Fruit fly (Drosophila melanogaster) whole organism, prepupa: ENCODE results near the gene CG14540.

Experiments used
- CG11902 ChIP-seq: fragments of 200-800 bp; sonication (Bioruptor generic); optimal IDR thresholded peaks from 3 replicates; lab custom pipeline; 2016; ENCODE audit warnings: missing biosample characterization, missing genetic modification characterization
- CG31627 ChIP-seq: fragments of 200-800 bp; sonication (Bioruptor generic); optimal IDR thresholded peaks from 3 replicates; lab custom pipeline; 2016; ENCODE audit warnings: missing biosample characterization, missing genetic modification characterization
- CG3919 ChIP-seq: fragments of 200-800 bp; sonication (Bioruptor generic); optimal IDR thresholded peaks from 3 replicates; lab custom pipeline; 2016; ENCODE audit warnings: missing biosample characterization, missing genetic modification characterization
- CG6808 ChIP-seq: fragments of 200-800 bp; sonication (Bioruptor generic); optimal IDR thresholded peaks from 3 replicates; lab custom pipeline; 2017; ENCODE audit warnings: missing biosample characterization, missing genetic modification characterization, mild to moderate bottlenecking, moderate library complexity, missing genetic modification reagents
- Eip75B ChIP-seq: fragments of 200-800 bp; sonication (Bioruptor generic); optimal IDR thresholded peaks from 3 replicates; lab custom pipeline; 2016; ENCODE audit warnings: missing biosample characterization, missing genetic modification characterization
- Ets96B ChIP-seq: fragments of 200-800 bp; optimal IDR thresholded peaks from 2 replicates; lab custom pipeline; 2019; ENCODE audit warnings: missing biosample characterization, mild to moderate bottlenecking, missing genetic modification characterization, moderate library complexity
- Hr38 ChIP-seq: sonication (Bioruptor generic); optimal IDR thresholded peaks from 2 replicates; lab custom pipeline; 2016; ENCODE audit warnings: missing biosample characterization, missing genetic modification characterization
- Lpt ChIP-seq: fragments of 200-800 bp; sonication (Bioruptor generic); optimal IDR thresholded peaks from 3 replicates; lab custom pipeline; 2016; ENCODE audit warnings: missing biosample characterization, missing genetic modification characterization
- Sox15 ChIP-seq: fragments of 200-800 bp; sonication (Bioruptor generic); optimal IDR thresholded peaks from 3 replicates; lab custom pipeline; 2016; ENCODE audit warnings: missing biosample characterization, missing genetic modification characterization
- dsx ChIP-seq: fragments of 200-800 bp; optimal IDR thresholded peaks from 3 replicates; lab custom pipeline; 2019; ENCODE audit warnings: missing biosample characterization, mild to moderate bottlenecking, missing genetic modification characterization, moderate library complexity; ENCODE audit not compliant: poor library complexity, severe bottlenecking
- lz ChIP-seq: fragments of 200-800 bp; sonication (Bioruptor generic); optimal IDR thresholded peaks from 3 replicates; lab custom pipeline; 2016; ENCODE audit warnings: missing biosample characterization, missing genetic modification characterization
- net ChIP-seq: fragments of 200-800 bp; sonication (Bioruptor generic); optimal IDR thresholded peaks from 3 replicates; lab custom pipeline; 2016; ENCODE audit warnings: missing biosample characterization, missing genetic modification characterization
- spab ChIP-seq: fragments of 200-800 bp; sonication (Bioruptor generic); optimal IDR thresholded peaks from 2 replicates; lab custom pipeline; 2017; ENCODE audit warnings: missing biosample characterization, mild to moderate bottlenecking, missing genetic modification characterization, missing genetic modification reagents
- vri ChIP-seq: fragments of 200-800 bp; sonication (Bioruptor generic); optimal IDR thresholded peaks from 3 replicates; lab custom pipeline; 2016; ENCODE audit warnings: missing biosample characterization, mild to moderate bottlenecking, missing genetic modification characterization

dm6 chr3R:25968486-25968885 is 9.4 kb downstream of the CG14540 start:
- no peak for TF ChIP-seq vri (GFP tag; lab: Kevin White, UChicago)
- no peak for TF ChIP-seq dsx (GFP tag; lab: Kevin White, UChicago)
- TF ChIP-seq net (GFP tag; lab: Kevin White, UChicago): no peak
- no peak for TF ChIP-seq spab
- no peak for TF ChIP-seq lz (GFP tag; lab: Kevin White, UChicago)
- TF ChIP-seq CG6808: no peak
- no peak for TF ChIP-seq CG31627 (GFP tag; lab: Kevin White, UChicago)
- no peak for TF ChIP-seq Sox15 (GFP tag; lab: Kevin White, UChicago)
- TF ChIP-seq Lpt: no peak
- TF ChIP-seq CG11902 (GFP tag; lab: Kevin White, UChicago): no peak
- no peak for TF ChIP-seq Eip75B
- TF ChIP-seq Ets96B (tag; lab: Kevin White, UChicago): no peak
- no peak for TF ChIP-seq Hr38 (GFP tag; lab: Kevin White, UChicago)
- no peak for TF ChIP-seq CG3919 (GFP tag; lab: Kevin White, UChicago)
